Fruit fly (Drosophila melanogaster) whole organism, embryonic: ENCODE data around the gene Hrd3.

ENCODE experiments used
- Bteb2 ChIP-seq: fragments of 200-800 bp; sonication (Bioruptor generic); optimal IDR thresholded peaks from 2 replicates; lab custom pipeline; 2016; ENCODE audit warnings: missing biosample characterization, missing genetic modification characterization
- CG10959 ChIP-seq: fragments of 200-800 bp; sonication (Bioruptor generic); IDR thresholded peaks from 2 replicates; pipeline ENCODE4 v1.3.6; 2022; ENCODE audit warnings: missing biosample characterization, missing genetic modification characterization
- CG11456 ChIP-seq: fragments of 200-800 bp; sonication (Bioruptor generic); IDR thresholded peaks from 3 replicates; pipeline ENCODE4 v1.3.6; 2022; ENCODE audit warnings: missing biosample characterization, missing genetic modification characterization
- CG11696 ChIP-seq: fragments of 200-800 bp; sonication (Bioruptor generic); IDR thresholded peaks from 2 replicates; pipeline ENCODE4 v1.3.6; 2022; ENCODE audit warnings: missing biosample characterization, missing genetic modification characterization
- CG12769 ChIP-seq: fragments of 200-800 bp; sonication (Bioruptor generic); optimal IDR thresholded peaks from 2 replicates; lab custom pipeline; 2019; ENCODE audit warnings: missing biosample characterization, mild to moderate bottlenecking, missing genetic modification characterization, moderate library complexity
- CG13424 ChIP-seq: fragments of 200-800 bp; sonication (Bioruptor generic); optimal IDR thresholded peaks from 2 replicates; lab custom pipeline; 2019; ENCODE audit warnings: missing biosample characterization, mild to moderate bottlenecking, missing genetic modification characterization, moderate library complexity
- CG13775 ChIP-seq: fragments of 200-800 bp; sonication (Bioruptor generic); optimal IDR thresholded peaks from 3 replicates; lab custom pipeline; 2017; ENCODE audit warnings: missing biosample characterization, mild to moderate bottlenecking, missing genetic modification characterization
- CG13894 ChIP-seq: fragments of 200-800 bp; sonication (Bioruptor generic); optimal IDR thresholded peaks from 3 replicates; lab custom pipeline; 2018; ENCODE audit warnings: missing biosample characterization, mild to moderate bottlenecking, missing genetic modification characterization, moderate library complexity
- CG15011 ChIP-seq: fragments of 200-800 bp; sonication (Bioruptor generic); optimal IDR thresholded peaks from 3 replicates; lab custom pipeline; 2018; ENCODE audit warnings: missing biosample characterization, mild to moderate bottlenecking, missing genetic modification characterization
- CG15696 ChIP-seq: fragments of 200-800 bp; sonication (Bioruptor generic); optimal IDR thresholded peaks from 2 replicates; lab custom pipeline; 2019; ENCODE audit warnings: missing biosample characterization, mild to moderate bottlenecking, missing genetic modification characterization, moderate library complexity
- CG16779 ChIP-seq: fragments of 200-800 bp; sonication (Bioruptor generic); IDR thresholded peaks from 2 replicates; pipeline ENCODE4 v1.3.6; 2022; ENCODE audit warnings: missing biosample characterization, missing genetic modification characterization
- CG18599 ChIP-seq: fragments of 200-800 bp; sonication (Bioruptor generic); optimal IDR thresholded peaks from 3 replicates; lab custom pipeline; 2017; ENCODE audit warnings: missing biosample characterization, missing genetic modification characterization, mild to moderate bottlenecking, moderate library complexity, missing genetic modification reagents
- CG18619 ChIP-seq: fragments of 200-800 bp; sonication (Bioruptor generic); optimal IDR thresholded peaks from 3 replicates; lab custom pipeline; 2017; ENCODE audit warnings: missing biosample characterization, mild to moderate bottlenecking, missing genetic modification characterization
- CG2116 ChIP-seq: fragments of 200-800 bp; sonication (Bioruptor generic); optimal IDR thresholded peaks from 3 replicates; lab custom pipeline; 2018; ENCODE audit warnings: missing biosample characterization, mild to moderate bottlenecking, missing genetic modification characterization
- CG2129 ChIP-seq: fragments of 200-800 bp; sonication (Bioruptor generic); IDR thresholded peaks from 2 replicates; pipeline ENCODE4 v1.3.6; 2022; ENCODE audit warnings: missing biosample characterization, missing genetic modification characterization; ENCODE audit not compliant: partially characterized antibody
- CG2202 ChIP-seq: fragments of 200-800 bp; sonication (Bioruptor generic); optimal IDR thresholded peaks from 2 replicates; lab custom pipeline; 2018; ENCODE audit warnings: missing biosample characterization, mild to moderate bottlenecking, missing genetic modification characterization
- CG2712 ChIP-seq: fragments of 200-800 bp; optimal IDR thresholded peaks from 3 replicates; lab custom pipeline; 2019; ENCODE audit warnings: missing biosample characterization, mild to moderate bottlenecking, missing genetic modification characterization, moderate library complexity
- CG8388 ChIP-seq: fragments of 200-800 bp; sonication (Bioruptor generic); optimal IDR thresholded peaks from 2 replicates; lab custom pipeline; 2019; ENCODE audit warnings: missing biosample characterization, mild to moderate bottlenecking, missing genetic modification characterization, moderate library complexity
- CG8765 ChIP-seq: fragments of 200-800 bp; sonication (Bioruptor generic); IDR thresholded peaks from 2 replicates; pipeline ENCODE4 v1.3.6; 2022; ENCODE audit warnings: missing biosample characterization, missing genetic modification characterization
- Elba2 ChIP-seq: fragments of 200-800 bp; sonication (Bioruptor generic); optimal IDR thresholded peaks from 3 replicates; lab custom pipeline; 2016; ENCODE audit warnings: missing biosample characterization, missing genetic modification characterization
- Ets65A ChIP-seq: fragments of 200-800 bp; sonication (Bioruptor generic); peaks from one replicate; lab custom pipeline; 2016; ENCODE audit warnings: missing biosample characterization, missing genetic modification characterization
- Gsc ChIP-seq: fragments of 200-800 bp; sonication (Bioruptor generic); IDR thresholded peaks from 2 replicates; pipeline ENCODE4 v1.3.6; 2022; ENCODE audit warnings: missing biosample characterization, missing genetic modification characterization
- HmgD ChIP-seq: fragments of 200-800 bp; sonication (Bioruptor generic); optimal IDR thresholded peaks from 3 replicates; lab custom pipeline; 2016; ENCODE audit warnings: missing biosample characterization, missing genetic modification characterization
- Med ChIP-seq: fragments of 200-800 bp; sonication (Bioruptor generic); peaks from one replicate; lab custom pipeline; 2016; ENCODE audit warnings: missing biosample characterization, missing genetic modification characterization, mild to moderate bottlenecking, inconsistent platforms, moderate library complexity
- NC2β ChIP-seq: fragments of 200-800 bp; sonication (Bioruptor generic); optimal IDR thresholded peaks from 2 replicates; lab custom pipeline; 2016; ENCODE audit warnings: missing biosample characterization, missing genetic modification characterization
- Oli ChIP-seq: fragments of 200-800 bp; sonication (Bioruptor generic); optimal IDR thresholded peaks from 2 replicates; lab custom pipeline; 2018; ENCODE audit warnings: missing biosample characterization, mild to moderate bottlenecking, missing genetic modification characterization, moderate library complexity
- Pdp1 ChIP-seq, 2 experiments: fragments of 200-800 bp; sonication (Bioruptor generic); optimal IDR thresholded peaks; 3 replicates each; lab custom pipeline; 2016; ENCODE audit warnings: missing biosample characterization in 2 of 2, missing genetic modification characterization in 2 of 2, mild to moderate bottlenecking in 1 of 2, moderate library complexity in 1 of 2
- Six4 ChIP-seq: fragments of 200-800 bp; sonication (Bioruptor generic); optimal IDR thresholded peaks from 2 replicates; lab custom pipeline; 2016; ENCODE audit warnings: missing biosample characterization, missing genetic modification characterization
- Trl ChIP-seq, 3 experiments: fragments of >200 bp in 2 of 3; fragments of 200-800 bp in 1 of 3; sonication (Bioruptor generic) in 1 of 3; optimal IDR thresholded peaks; 2 replicates in 1 of 3; 3 replicates in 2 of 3; lab custom pipeline; 2016 to 2017; ENCODE audit warnings: missing biosample characterization in 1 of 3, missing genetic modification characterization in 1 of 3
- Vsx1 ChIP-seq: fragments of 200-800 bp; sonication (Bioruptor generic); optimal IDR thresholded peaks from 2 replicates; lab custom pipeline; 2017; ENCODE audit warnings: missing biosample characterization, mild to moderate bottlenecking, missing genetic modification characterization, missing genetic modification reagents
- cad ChIP-seq: fragments of >200 bp; optimal IDR thresholded peaks from 2 replicates; lab custom pipeline; 2017; ENCODE audit warnings: missing biosample characterization, missing genetic modification characterization
- cg ChIP-seq: fragments of 200-800 bp; sonication (Bioruptor generic); optimal IDR thresholded peaks from 3 replicates; lab custom pipeline; 2019; ENCODE audit warnings: missing biosample characterization, mild to moderate bottlenecking, missing genetic modification characterization, moderate library complexity
- chif ChIP-seq, 2 experiments: fragments of 200-800 bp; sonication (Bioruptor generic); optimal IDR thresholded peaks; 3 replicates each; lab custom pipeline; 2016; ENCODE audit warnings: missing biosample characterization in 2 of 2, missing genetic modification characterization in 2 of 2
- crc ChIP-seq: fragments of 200-800 bp; sonication (Bioruptor generic); optimal IDR thresholded peaks from 2 replicates; lab custom pipeline; 2016; ENCODE audit warnings: missing biosample characterization, missing genetic modification characterization
- danr ChIP-seq: fragments of 200-800 bp; sonication (Bioruptor generic); IDR thresholded peaks from 2 replicates; pipeline ENCODE4 v1.3.6; 2022; ENCODE audit warnings: missing biosample characterization, missing genetic modification characterization
- ems ChIP-seq: fragments of 200-800 bp; sonication (Bioruptor generic); optimal IDR thresholded peaks from 3 replicates; lab custom pipeline; 2016; ENCODE audit warnings: missing biosample characterization, missing genetic modification characterization
- grau ChIP-seq: fragments of 200-800 bp; optimal IDR thresholded peaks from 3 replicates; lab custom pipeline; 2019; ENCODE audit warnings: missing biosample characterization, mild to moderate bottlenecking, missing genetic modification characterization, moderate library complexity
- h ChIP-seq: fragments of >200 bp; optimal IDR thresholded peaks from 2 replicates; lab custom pipeline; 2017
- ind ChIP-seq: fragments of 200-800 bp; sonication (Bioruptor generic); optimal IDR thresholded peaks from 3 replicates; lab custom pipeline; 2016; ENCODE audit warnings: missing biosample characterization, missing genetic modification characterization
- jumu ChIP-seq: fragments of 200-800 bp; sonication (Bioruptor generic); optimal IDR thresholded peaks from 3 replicates; lab custom pipeline; 2016; ENCODE audit warnings: missing biosample characterization, missing genetic modification characterization
- lab ChIP-seq: fragments of 200-800 bp; sonication (Bioruptor generic); optimal IDR thresholded peaks from 3 replicates; lab custom pipeline; 2017; ENCODE audit warnings: missing biosample characterization, missing genetic modification characterization, mild to moderate bottlenecking, moderate library complexity, missing genetic modification reagents
- lmd ChIP-seq: fragments of 200-800 bp; sonication (Bioruptor generic); IDR thresholded peaks from 2 replicates; pipeline ENCODE4 v1.3.6; 2022; ENCODE audit warnings: missing biosample characterization, missing genetic modification characterization
- nerfin-1 ChIP-seq: fragments of 200-800 bp; sonication (Bioruptor generic); optimal IDR thresholded peaks from 3 replicates; lab custom pipeline; 2019; ENCODE audit warnings: missing biosample characterization, mild to moderate bottlenecking, missing genetic modification characterization, moderate library complexity
- nmo ChIP-seq: fragments of 200-800 bp; sonication (Bioruptor generic); optimal IDR thresholded peaks from 2 replicates; lab custom pipeline; 2018; ENCODE audit warnings: missing biosample characterization, mild to moderate bottlenecking, missing genetic modification characterization, moderate library complexity
- repo ChIP-seq: fragments of 200-800 bp; sonication (Bioruptor generic); optimal IDR thresholded peaks from 2 replicates; lab custom pipeline; 2016; ENCODE audit warnings: missing biosample characterization, missing genetic modification characterization
- shn ChIP-seq: fragments of 200-800 bp; sonication (Bioruptor generic); optimal IDR thresholded peaks from 3 replicates; lab custom pipeline; 2016; ENCODE audit warnings: missing biosample characterization, missing genetic modification characterization
- sug ChIP-seq: fragments of 200-800 bp; optimal IDR thresholded peaks from 2 replicates; lab custom pipeline; 2019; ENCODE audit warnings: missing biosample characterization, mild to moderate bottlenecking, missing genetic modification characterization, moderate library complexity
- tgo ChIP-seq: fragments of 200-800 bp; sonication (Bioruptor generic); IDR thresholded peaks from 3 replicates; pipeline ENCODE4 v1.3.6; 2022; ENCODE audit warnings: missing biosample characterization, missing genetic modification characterization
- unpg ChIP-seq: fragments of 200-800 bp; sonication (Bioruptor generic); optimal IDR thresholded peaks from 3 replicates; lab custom pipeline; 2018; ENCODE audit warnings: missing biosample characterization, mild to moderate bottlenecking, missing genetic modification characterization, moderate library complexity
- vvl ChIP-seq: fragments of 200-800 bp; sonication (Bioruptor generic); IDR thresholded peaks from 2 replicates; pipeline ENCODE4 v1.3.6; 2022; ENCODE audit warnings: missing biosample characterization, missing genetic modification characterization
- wek ChIP-seq: fragments of 200-800 bp; sonication (Bioruptor generic); optimal IDR thresholded peaks from 3 replicates; lab custom pipeline; 2018; ENCODE audit warnings: missing biosample characterization, mild to moderate bottlenecking, missing genetic modification characterization, moderate library complexity

The Hrd3 gene

dm6 chr3R:23721936-23722335 is 36.4 kb downstream of the Hrd3 start (continued):
- TF ChIP-seq repo (GFP tag; lab: Kevin White, UChicago), result no peak
- TF ChIP-seq cad (GFP tag; lab: Kevin White, UChicago), result no peak
- no peak for TF ChIP-seq CG2129 (GFP tag; lab: Robert Waterston, UW)
- TF ChIP-seq Pdp1 (GFP tag; optimal IDR thresholded peaks at IDR 0.05; lab: Kevin White, UChicago), result peak in 1 of 2 experiments; percentile 3
- TF ChIP-seq wek (GFP tag; lab: Kevin White, UChicago), result no peak
- TF ChIP-seq CG2712, result peak; percentile 53
- TF ChIP-seq CG10959 (GFP tag; lab: Robert Waterston, UW), result no peak
- TF ChIP-seq HmgD (GFP tag; lab: Kevin White, UChicago), result no peak
- peak; percentile 23 for TF ChIP-seq unpg (GFP tag; lab: Kevin White, UChicago)
- no peak for TF ChIP-seq danr
- no peak for TF ChIP-seq CG16779 (GFP tag; lab: Robert Waterston, UW)
- TF ChIP-seq CG15696 (tag; lab: Kevin White, UChicago), result peak; percentile 64
- TF ChIP-seq lmd (GFP tag; lab: Robert Waterston, UW), result peak; percentile 22; the same call in 1 of the 2 replicates
- TF ChIP-seq CG12769 (tag; lab: Kevin White, UChicago), result peak; percentile 24
- peak; percentile 2 for TF ChIP-seq CG18619 (GFP tag; lab: Kevin White, UChicago)
- TF ChIP-seq CG13775 (GFP tag; lab: Kevin White, UChicago), result peak; percentile 3
- no peak for TF ChIP-seq tgo (GFP tag; lab: Robert Waterston, UW)
- TF ChIP-seq Gsc (GFP tag; lab: Robert Waterston, UW), result no peak
- no peak for TF ChIP-seq Bteb2 (GFP tag; lab: Kevin White, UChicago)
- no peak for TF ChIP-seq CG18599
- TF ChIP-seq crc (GFP tag; lab: Kevin White, UChicago), result no peak
- no peak for TF ChIP-seq ems
- no peak for TF ChIP-seq Trl (optimal IDR thresholded peaks at IDR 0.05; lab: Kevin White, UChicago)
- peak; percentile 19 for TF ChIP-seq Trl (GFP tag; optimal IDR thresholded peaks at IDR 0.05; lab: Kevin White, UChicago)
- no peak; the same call in 2 of the 3 replicates for TF ChIP-seq CG11456 (GFP tag; lab: Robert Waterston, UW)
- no peak for TF ChIP-seq chif (GFP tag; optimal IDR thresholded peaks at IDR 0.05; lab: Kevin White, UChicago)
- no peak for TF ChIP-seq CG15011 (GFP tag; lab: Kevin White, UChicago)
- no peak for TF ChIP-seq cg (GFP tag; lab: Kevin White, UChicago)
- no peak for TF ChIP-seq CG2202 (tag; lab: Kevin White, UChicago)
- peak; percentile 83 for TF ChIP-seq CG13894
- no peak for TF ChIP-seq CG8388 (GFP tag; lab: Kevin White, UChicago)
- peak; percentile 66 for TF ChIP-seq sug (tag; lab: Kevin White, UChicago)
- TF ChIP-seq shn (GFP tag; lab: Kevin White, UChicago), result no peak
- TF ChIP-seq NC2β (GFP tag; lab: Kevin White, UChicago), result no peak
- peak; percentile 56 for TF ChIP-seq grau (tag; lab: Kevin White, UChicago)
- peak; percentile 10 for TF ChIP-seq lab (GFP tag; lab: Kevin White, UChicago)
- TF ChIP-seq ind (GFP tag; lab: Kevin White, UChicago), result peak; percentile 21
- no peak for TF ChIP-seq jumu
- TF ChIP-seq nerfin-1, result no peak
- no peak for TF ChIP-seq CG11696 (GFP tag; lab: Robert Waterston, UW)
- peak; percentile 40; the same call in 1 of the 2 replicates for TF ChIP-seq vvl (GFP tag; lab: Robert Waterston, UW)
- TF ChIP-seq CG2116, result peak; percentile 24
- TF ChIP-seq nmo (GFP tag; lab: Kevin White, UChicago), result peak; percentile 50
- TF ChIP-seq Six4 (GFP tag; lab: Kevin White, UChicago), result no peak
- TF ChIP-seq h (lab: Kevin White, UChicago), result no peak
- TF ChIP-seq Elba2 (GFP tag; lab: Kevin White, UChicago), result no peak
- TF ChIP-seq Ets65A, result peak; percentile 91
- peak; percentile 75 for TF ChIP-seq Med (GFP tag; lab: Kevin White, UChicago)
- TF ChIP-seq CG8765 (GFP tag; lab: Robert Waterston, UW), result no peak
- TF ChIP-seq Vsx1, result no peak
- TF ChIP-seq CG13424, result peak; percentile 33
- no peak for TF ChIP-seq Oli (tag; lab: Kevin White, UChicago)
